Worm (Caenorhabditis elegans) whole organism, late embryonic: ENCODE results near the gene T04A6.3.

Experiments
- C08G9.2 ChIP-seq: sonication (generic microtip); optimal IDR thresholded peaks from 2 replicates; lab custom pipeline; 2016; ENCODE audit warnings: mild to moderate bottlenecking, missing genetic modification characterization, moderate library complexity, missing compliant biosample characterization
- C38D4.7 ChIP-seq: fragments of 200-800 bp; sonication (Bioruptor generic); optimal IDR thresholded peaks from 2 replicates; lab custom pipeline; 2018; ENCODE audit warnings: mild to moderate bottlenecking, missing genetic modification characterization, moderate library complexity, missing compliant biosample characterization
- F13H6.1 ChIP-seq: sonication (generic microtip); optimal IDR thresholded peaks from 2 replicates; lab custom pipeline; 2016; ENCODE audit warnings: missing genetic modification characterization, missing compliant biosample characterization
- K02D7.2 ChIP-seq: sonication (generic microtip); optimal IDR thresholded peaks from 2 replicates; lab custom pipeline; 2017; ENCODE audit warnings: mild to moderate bottlenecking, missing genetic modification characterization, missing compliant biosample characterization
- Y22D7AL.16 ChIP-seq: sonication (generic microtip); optimal IDR thresholded peaks from 2 replicates; lab custom pipeline; 2016; ENCODE audit warnings: missing genetic modification characterization, missing compliant biosample characterization
- ahr-1 ChIP-seq: sonication (generic microtip); optimal IDR thresholded peaks from 2 replicates; lab custom pipeline; 2016; ENCODE audit warnings: missing genetic modification characterization, missing compliant biosample characterization
- ceh-14 ChIP-seq: sonication (generic microtip); optimal IDR thresholded peaks from 2 replicates; lab custom pipeline; 2016; ENCODE audit warnings: missing genotype, missing genetic modification characterization, missing compliant biosample characterization
- ceh-18 ChIP-seq: sonication (generic microtip); optimal IDR thresholded peaks from 2 replicates; lab custom pipeline; 2016; ENCODE audit warnings: missing genetic modification characterization, missing compliant biosample characterization
- ceh-19 ChIP-seq: fragments of 200-800 bp; sonication (Bioruptor generic); optimal IDR thresholded peaks from 2 replicates; lab custom pipeline; 2018; ENCODE audit warnings: mild to moderate bottlenecking, missing genetic modification characterization, missing compliant biosample characterization
- ceh-2 ChIP-seq: sonication (generic microtip); optimal IDR thresholded peaks from 2 replicates; lab custom pipeline; 2016; ENCODE audit warnings: missing genotype, missing genetic modification characterization, missing compliant biosample characterization
- ceh-22 ChIP-seq: sonication (generic microtip); optimal IDR thresholded peaks from 2 replicates; lab custom pipeline; 2017; ENCODE audit warnings: missing biosample characterization, missing genetic modification characterization
- ceh-24 ChIP-seq: sonication (generic microtip); optimal IDR thresholded peaks from 2 replicates; lab custom pipeline; 2016; ENCODE audit warnings: mild to moderate bottlenecking, missing genetic modification characterization, missing compliant biosample characterization
- ceh-31 ChIP-seq: sonication (generic microtip); optimal IDR thresholded peaks from 2 replicates; lab custom pipeline; 2016; ENCODE audit warnings: missing genetic modification characterization, missing compliant biosample characterization
- ceh-34 ChIP-seq: sonication (generic microtip); optimal IDR thresholded peaks from 2 replicates; lab custom pipeline; 2016; ENCODE audit warnings: mild to moderate bottlenecking, missing genetic modification characterization, missing compliant biosample characterization
- ceh-45 ChIP-seq: fragments of 200-800 bp; sonication (Bioruptor generic); IDR thresholded peaks from 2 replicates; pipeline ENCODE4 v1.3.6; 2022; ENCODE audit warnings: missing genetic modification reagents, missing genetic modification characterization, missing compliant biosample characterization
- ceh-6 ChIP-seq: fragments of 200-800 bp; sonication (Bioruptor generic); optimal IDR thresholded peaks from 2 replicates; lab custom pipeline; 2018; ENCODE audit warnings: mild to moderate bottlenecking, missing genetic modification characterization, missing compliant biosample characterization
- ceh-9 ChIP-seq: sonication (generic microtip); optimal IDR thresholded peaks from 2 replicates; lab custom pipeline; 2016; ENCODE audit warnings: mild to moderate bottlenecking, missing genetic modification characterization, inconsistent platforms, missing compliant biosample characterization
- che-1 ChIP-seq: sonication (generic microtip); optimal IDR thresholded peaks from 2 replicates; lab custom pipeline; 2016; ENCODE audit warnings: mild to moderate bottlenecking, missing genetic modification characterization, missing compliant biosample characterization
- dmd-4 ChIP-seq: sonication (generic microtip); optimal IDR thresholded peaks from 2 replicates; lab custom pipeline; 2016; ENCODE audit warnings: borderline replicate concordance, missing genetic modification characterization, missing compliant biosample characterization
- elt-2 ChIP-seq: sonication (generic microtip); optimal IDR thresholded peaks from 2 replicates; lab custom pipeline; 2016; ENCODE audit warnings: missing genetic modification reagents, missing genetic modification characterization, missing compliant biosample characterization
- elt-4 ChIP-seq: sonication (generic microtip); optimal IDR thresholded peaks from 2 replicates; lab custom pipeline; 2016; ENCODE audit warnings: missing genetic modification characterization, missing compliant biosample characterization
- ets-4 ChIP-seq: sonication (generic microtip); optimal IDR thresholded peaks from 2 replicates; lab custom pipeline; 2016; ENCODE audit warnings: missing genetic modification characterization, missing compliant biosample characterization
- eyg-1 ChIP-seq: sonication (generic microtip); optimal IDR thresholded peaks from 2 replicates; lab custom pipeline; 2016; ENCODE audit warnings: missing genotype, missing genetic modification characterization, missing compliant biosample characterization
- fax-1 ChIP-seq: sonication (generic microtip); optimal IDR thresholded peaks from 2 replicates; lab custom pipeline; 2016; ENCODE audit warnings: missing genotype, missing genetic modification characterization, missing compliant biosample characterization
- fkh-6 ChIP-seq: sonication (generic microtip); optimal IDR thresholded peaks from 2 replicates; lab custom pipeline; 2016; ENCODE audit warnings: missing genetic modification characterization, missing compliant biosample characterization
- hlh-13 ChIP-seq: fragments of 200-800 bp; sonication (Bioruptor generic); optimal IDR thresholded peaks from 2 replicates; lab custom pipeline; 2018; ENCODE audit warnings: mild to moderate bottlenecking, missing genetic modification characterization, missing compliant biosample characterization
- hlh-15 ChIP-seq: sonication (generic microtip); optimal IDR thresholded peaks from 2 replicates; lab custom pipeline; 2016; ENCODE audit warnings: missing genetic modification characterization, missing compliant biosample characterization
- hlh-8 ChIP-seq: sonication (generic microtip); optimal IDR thresholded peaks from 2 replicates; lab custom pipeline; 2016; ENCODE audit warnings: missing genotype, missing genetic modification characterization, missing compliant biosample characterization
- lim-6 ChIP-seq: sonication (generic microtip); optimal IDR thresholded peaks from 2 replicates; lab custom pipeline; 2016; ENCODE audit warnings: missing genetic modification characterization, missing compliant biosample characterization
- lin-11 ChIP-seq: fragments of 200-800 bp; sonication (Bioruptor generic); optimal IDR thresholded peaks from 2 replicates; lab custom pipeline; 2018; ENCODE audit warnings: mild to moderate bottlenecking, missing genetic modification characterization, missing compliant biosample characterization
- mec-3 ChIP-seq: sonication (generic microtip); optimal IDR thresholded peaks from 2 replicates; lab custom pipeline; 2016; ENCODE audit warnings: borderline replicate concordance, missing genetic modification characterization, missing compliant biosample characterization
- nfya-1 ChIP-seq: sonication (generic microtip); optimal IDR thresholded peaks from 2 replicates; lab custom pipeline; 2017; ENCODE audit warnings: missing genetic modification characterization, mild to moderate bottlenecking, missing compliant biosample characterization, antibody characterized with exemption, moderate library complexity
- nhr-232 ChIP-seq: sonication (generic microtip); optimal IDR thresholded peaks from 2 replicates; lab custom pipeline; 2016; ENCODE audit warnings: missing genetic modification characterization, missing compliant biosample characterization
- odd-2 ChIP-seq: sonication (generic microtip); optimal IDR thresholded peaks from 2 replicates; lab custom pipeline; 2017; ENCODE audit warnings: antibody characterized with exemption, mild to moderate bottlenecking, missing genetic modification characterization, missing compliant biosample characterization
- pax-1 ChIP-seq: fragments of 150-350 bp; optimal IDR thresholded peaks from 2 replicates; lab custom pipeline; 2014; ENCODE audit warnings: missing biosample characterization, missing genetic modification characterization
- pha-2 ChIP-seq: sonication (generic microtip); optimal IDR thresholded peaks from 2 replicates; lab custom pipeline; 2017; ENCODE audit warnings: mild to moderate bottlenecking, missing genetic modification characterization, missing compliant biosample characterization
- pha-4 ChIP-seq: fragments of 150-350 bp; optimal IDR thresholded peaks from 2 replicates; lab custom pipeline; 2018; ENCODE audit warnings: missing biosample characterization, missing genetic modification reagents, missing genetic modification characterization
- pqm-1 ChIP-seq: sonication (generic microtip); optimal IDR thresholded peaks from 2 replicates; lab custom pipeline; 2016; ENCODE audit warnings: missing genetic modification characterization, missing compliant biosample characterization
- pros-1 ChIP-seq: fragments of 150-350 bp; optimal IDR thresholded peaks from 2 replicates; lab custom pipeline; 2014; ENCODE audit warnings: missing biosample characterization, missing genetic modification reagents, missing genetic modification characterization
- rnt-1 ChIP-seq: sonication (generic microtip); optimal IDR thresholded peaks from 2 replicates; lab custom pipeline; 2016; ENCODE audit warnings: missing genetic modification characterization, missing compliant biosample characterization
- sdc-2 ChIP-seq: sonication (generic microtip); optimal IDR thresholded peaks from 2 replicates; lab custom pipeline; 2016; ENCODE audit warnings: missing genotype, missing genetic modification characterization, missing compliant biosample characterization
- sox-2 ChIP-seq: fragments of 200-800 bp; sonication (Bioruptor generic); IDR thresholded peaks from 2 replicates; pipeline ENCODE4 v1.3.6; 2022; ENCODE audit warnings: missing genetic modification reagents, missing genetic modification characterization, missing compliant biosample characterization
- sox-4 ChIP-seq: sonication (generic microtip); optimal IDR thresholded peaks from 2 replicates; lab custom pipeline; 2017; ENCODE audit warnings: mild to moderate bottlenecking, missing genetic modification characterization, inconsistent platforms, missing compliant biosample characterization
- syd-9 ChIP-seq: sonication (generic microtip); optimal IDR thresholded peaks from 2 replicates; lab custom pipeline; 2016; ENCODE audit warnings: mild to moderate bottlenecking, missing genetic modification characterization, moderate library complexity, missing compliant biosample characterization
- tbx-2 ChIP-seq: sonication (generic microtip); optimal IDR thresholded peaks from 2 replicates; lab custom pipeline; 2016; ENCODE audit warnings: missing genetic modification characterization, missing compliant biosample characterization
- tbx-7 ChIP-seq: sonication (generic microtip); optimal IDR thresholded peaks from 2 replicates; lab custom pipeline; 2016; ENCODE audit warnings: missing genotype, missing genetic modification characterization, missing compliant biosample characterization
- unc-42 ChIP-seq: sonication (generic microtip); optimal IDR thresholded peaks from 2 replicates; lab custom pipeline; 2016; ENCODE audit warnings: missing genotype, missing genetic modification characterization, missing compliant biosample characterization
- unc-55 ChIP-seq: sonication (generic microtip); optimal IDR thresholded peaks from 2 replicates; lab custom pipeline; 2017; ENCODE audit warnings: missing biosample characterization, missing genetic modification reagents, missing genetic modification characterization
- unc-86 ChIP-seq: sonication (generic microtip); optimal IDR thresholded peaks from 2 replicates; lab custom pipeline; 2016; ENCODE audit warnings: missing genetic modification characterization, missing compliant biosample characterization
- zip-5 ChIP-seq: sonication (generic microtip); optimal IDR thresholded peaks from 2 replicates; lab custom pipeline; 2016; ENCODE audit warnings: missing genetic modification characterization, missing compliant biosample characterization
- ztf-16 ChIP-seq: sonication (generic microtip); optimal IDR thresholded peaks from 2 replicates; lab custom pipeline; 2017; ENCODE audit warnings: missing genetic modification characterization, missing compliant biosample characterization

T04A6.3 gene

ce11 chrIII:7643084-7643483 lies 35.0 kb upstream of the T04A6.3 start, which contains the start of gene upp-1:
Gene upp-1 (minus strand): TSS chrIII:7643101.
- no peak for TF ChIP-seq pax-1
- peak; percentile 80 for TF ChIP-seq unc-42
- no peak for TF ChIP-seq unc-55 (GFP tag; lab: Kevin White, UChicago)
- no peak for TF ChIP-seq ztf-16
- no peak for TF ChIP-seq sox-4 (tag; lab: Kevin White, UChicago)
- TF ChIP-seq zip-5: no peak

ce11 chrIII:7642015-7642414 lies 33.9 kb upstream of the T04A6.3 start:
- no peak for TF ChIP-seq ceh-34 (tag; lab: Kevin White, UChicago)
- no peak for TF ChIP-seq hlh-13 (GFP tag; lab: Kevin White, UChicago)
- TF ChIP-seq C08G9.2 (tag; lab: Kevin White, UChicago): no peak
- no peak for TF ChIP-seq ceh-9
- no peak for TF ChIP-seq pax-1
- no peak for TF ChIP-seq sdc-2 (tag; lab: Kevin White, UChicago)
- no peak for TF ChIP-seq hlh-15
- TF ChIP-seq sox-2: peak; percentile 43; the same call in 1 of the 2 replicates
- no peak for TF ChIP-seq odd-2
- TF ChIP-seq pqm-1 (tag; lab: Kevin White, UChicago): no peak
- TF ChIP-seq elt-4 (tag; lab: Kevin White, UChicago): no peak
- TF ChIP-seq eyg-1 (tag; lab: Kevin White, UChicago): no peak
- no peak for TF ChIP-seq ceh-24 (tag; lab: Kevin White, UChicago)
- no peak for TF ChIP-seq unc-55 (GFP tag; lab: Kevin White, UChicago)
- no peak for TF ChIP-seq ets-4 (tag; lab: Kevin White, UChicago)
- no peak for TF ChIP-seq unc-86 (tag; lab: Kevin White, UChicago)
- peak; percentile 47 for TF ChIP-seq ahr-1 (tag; lab: Kevin White, UChicago)
- TF ChIP-seq che-1 (tag; lab: Kevin White, UChicago): peak; percentile 17
- TF ChIP-seq F13H6.1 (tag; lab: Kevin White, UChicago): no peak
- peak; percentile 41 for TF ChIP-seq sox-4 (tag; lab: Kevin White, UChicago)
- TF ChIP-seq nfya-1: no peak
- peak; percentile 48 for TF ChIP-seq Y22D7AL.16 (tag; lab: Kevin White, UChicago)
- no peak for TF ChIP-seq syd-9
- peak; percentile 1 for TF ChIP-seq fax-1 (tag; lab: Kevin White, UChicago)
- no peak for TF ChIP-seq zip-5
- TF ChIP-seq hlh-8 (tag; lab: Kevin White, UChicago): no peak
- no peak for TF ChIP-seq pha-2
- TF ChIP-seq ceh-22: no peak
- TF ChIP-seq lim-6: no peak
- TF ChIP-seq K02D7.2 (tag; lab: Kevin White, UChicago): no peak
- TF ChIP-seq mec-3 (tag; lab: Kevin White, UChicago): no peak
- TF ChIP-seq unc-42: no peak
- TF ChIP-seq ceh-14 (tag; lab: Kevin White, UChicago): no peak
- no peak for TF ChIP-seq dmd-4 (tag; lab: Kevin White, UChicago)
- TF ChIP-seq ceh-2 (tag; lab: Kevin White, UChicago): no peak
- peak; percentile 60 for TF ChIP-seq tbx-2 (tag; lab: Kevin White, UChicago)
- TF ChIP-seq ceh-19 (GFP tag; lab: Kevin White, UChicago): peak; percentile 72
- no peak for TF ChIP-seq tbx-7 (tag; lab: Kevin White, UChicago)
- peak; percentile 58 for TF ChIP-seq fkh-6 (tag; lab: Kevin White, UChicago)
- TF ChIP-seq rnt-1 (tag; lab: Kevin White, UChicago): peak; percentile 17
- peak; percentile 44 for TF ChIP-seq ceh-6
- TF ChIP-seq ceh-31: no peak
- TF ChIP-seq ceh-45 (GFP tag; lab: Robert Waterston, UW): no peak
- peak; percentile 21 for TF ChIP-seq lin-11 (tag; lab: Kevin White, UChicago)
- TF ChIP-seq pha-4 (tag; lab: Kevin White, UChicago): no peak
- no peak for TF ChIP-seq elt-2 (tag; lab: Kevin White, UChicago)
- TF ChIP-seq pros-1 (tag; lab: Kevin White, UChicago): no peak
- TF ChIP-seq C38D4.7 (GFP tag; lab: Kevin White, UChicago): peak; percentile 36
- peak; percentile 5 for TF ChIP-seq nhr-232 (tag; lab: Kevin White, UChicago)
- no peak for TF ChIP-seq ceh-18 (tag; lab: Kevin White, UChicago)
